Fruit fly (Drosophila melanogaster): ENCODE data around the gene Cse1.

Cse1 gene

DNA sequence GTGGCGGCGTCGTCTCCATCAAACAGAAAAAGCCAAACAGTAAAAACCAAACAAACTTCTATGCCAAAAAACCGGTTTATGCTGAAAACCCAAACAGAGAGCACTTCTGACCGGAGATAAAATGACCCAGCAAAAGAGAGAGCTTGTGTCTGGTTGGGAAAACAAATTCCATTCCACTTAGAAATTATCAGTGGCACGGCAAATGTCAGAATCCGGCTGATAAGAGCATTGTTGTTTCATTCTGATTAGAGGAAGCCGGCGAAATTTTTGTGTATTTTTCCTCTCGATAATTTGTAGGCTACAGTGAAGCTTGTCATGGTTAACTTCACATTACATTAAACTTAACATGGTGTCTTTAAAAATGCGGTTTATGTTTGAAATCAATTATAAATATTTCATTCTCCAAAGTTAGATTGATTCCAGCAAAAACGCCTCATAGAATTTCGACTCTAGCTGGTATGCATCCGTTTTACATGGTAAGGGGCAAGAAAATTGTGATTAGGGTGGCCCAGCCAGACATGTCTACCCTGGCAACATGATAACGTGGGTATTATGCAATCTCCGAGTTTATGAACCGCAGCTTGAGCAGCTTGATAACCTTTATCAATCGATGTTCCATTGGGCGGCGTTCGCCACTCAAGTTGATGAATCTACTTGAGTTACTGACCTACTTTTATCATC is 7.4 kb downstream of the Cse1 start (continued):
- TF ChIP-seq CG31224 (GFP tag; IDR thresholded peaks at IDR 0.05) (no peak), CG14014 (GFP tag; IDR thresholded peaks at IDR 0.05) (peak; percentile 37), hth (optimal IDR thresholded peaks at IDR 0.05) (no peak), B-H2 (GFP tag; optimal IDR thresholded peaks at IDR 0.05) (no peak), CG2129 (GFP tag; IDR thresholded peaks at IDR 0.05; ENCODE audit: partially characterized antibody) (no peak), sisA (GFP tag; IDR thresholded peaks at IDR 0.05) (peak; percentile 6; the same call in 1 of the 2 replicates), wdn (GFP tag; IDR thresholded peaks at IDR 0.05) (no peak), CG15514 (GFP tag; optimal IDR thresholded peaks at IDR 0.05) (no peak), vfl (GFP tag; optimal IDR thresholded peaks at IDR 0.05) (no peak), CG12071 (GFP tag; optimal IDR thresholded peaks at IDR 0.05) (no peak), hb (GFP tag; IDR thresholded peaks at IDR 0.05; ENCODE audit: partially characterized antibody) (no peak), insv (GFP tag; optimal IDR thresholded peaks at IDR 0.05) (peak; percentile 76 to 97), gro (GFP tag; optimal IDR thresholded peaks at IDR 0.05) (peak; percentile 31), CG17385 (GFP tag; optimal IDR thresholded peaks at IDR 0.05) (no peak), dan (GFP tag; IDR thresholded peaks at IDR 0.05) (no peak), PHDP (tag; optimal IDR thresholded peaks at IDR 0.05) (no peak), CG13775 (GFP tag; optimal IDR thresholded peaks at IDR 0.05) (no peak), unc-4 (GFP tag; IDR thresholded peaks at IDR 0.05; ENCODE audit: partially characterized antibody) (no peak), CG11695 (GFP tag; IDR thresholded peaks at IDR 0.05) (no peak), nmo (GFP tag; optimal IDR thresholded peaks at IDR 0.05) (peak; percentile 29), hkb (optimal IDR thresholded peaks at IDR 0.05) (no peak), hkb (GFP tag; IDR thresholded peaks at IDR 0.05) (no peak), grau (tag; optimal IDR thresholded peaks at IDR 0.05) (peak; percentile 89), D (optimal IDR thresholded peaks at IDR 0.05) (no peak), D (GFP tag; optimal IDR thresholded peaks at IDR 0.05) (no peak), scrt (GFP tag; optimal IDR thresholded peaks at IDR 0.05) (no peak), CG8281 (tag; optimal IDR thresholded peaks at IDR 0.05) (no peak), Fer1 (GFP tag; optimal IDR thresholded peaks at IDR 0.05) (no peak), seq (GFP tag; IDR thresholded peaks at IDR 0.05) (0 out of 2 replicates have a peak, but pooled peaks have one; percentile 30), ap (GFP tag; IDR thresholded peaks at IDR 0.05) (no peak), Dek (tag; optimal IDR thresholded peaks at IDR 0.05) (no peak), grn (GFP tag; optimal IDR thresholded peaks at IDR 0.05) (peak; percentile 48), ac (GFP tag; optimal IDR thresholded peaks at IDR 0.05) (no peak), Med (GFP tag) (peak; percentile 91), bab2 (GFP tag; optimal IDR thresholded peaks at IDR 0.05) (peak; percentile 12), Dref (GFP tag; IDR thresholded peaks at IDR 0.05) (no peak), Vsx1 (GFP tag; optimal IDR thresholded peaks at IDR 0.05) (no peak), Myb (GFP tag; optimal IDR thresholded peaks at IDR 0.05) (peak; percentile 2), Hr3 (GFP tag; optimal IDR thresholded peaks at IDR 0.05) (peak; percentile 3), CG17912 (GFP tag; optimal IDR thresholded peaks at IDR 0.05) (no peak), CG4424 (GFP tag; optimal IDR thresholded peaks at IDR 0.05) (no peak), CG6765 (GFP tag; optimal IDR thresholded peaks at IDR 0.05) (no peak), CG4404 (GFP tag; IDR thresholded peaks at IDR 0.05) (no peak), Dfd (GFP tag; optimal IDR thresholded peaks at IDR 0.05) (no peak), Doc2 (GFP tag; IDR thresholded peaks at IDR 0.05) (no peak), HHEX (GFP tag; optimal IDR thresholded peaks at IDR 0.05) (no peak), CG42726 (GFP tag; IDR thresholded peaks at IDR 0.05; ENCODE audit: partially characterized antibody) (no peak), CG6272 (GFP tag; IDR thresholded peaks at IDR 0.05) (no peak), CG12236 (GFP tag; optimal IDR thresholded peaks at IDR 0.05) (no peak), GATAe (GFP tag; conservative IDR thresholded peaks at IDR 0.05) (peak; percentile 37; the same call in 1 of the 2 replicates), Lim3 (GFP tag; IDR thresholded peaks at IDR 0.05) (no peak)
